Worm (Caenorhabditis elegans) whole organism, late embryonic: ENCODE results near the gene F10C2.3.
A peak's percentile ranks its signal among the peaks of the same experiment; 100 is the strongest.

Source experiments
- C08G9.2 ChIP-seq: sonication (generic microtip); optimal IDR thresholded peaks from 2 replicates; lab custom pipeline; 2016; ENCODE audit warnings: mild to moderate bottlenecking, missing genetic modification characterization, moderate library complexity, missing compliant biosample characterization
- F13H6.1 ChIP-seq: sonication (generic microtip); optimal IDR thresholded peaks from 2 replicates; lab custom pipeline; 2016; ENCODE audit warnings: missing genetic modification characterization, missing compliant biosample characterization
- K02D7.2 ChIP-seq: sonication (generic microtip); optimal IDR thresholded peaks from 2 replicates; lab custom pipeline; 2017; ENCODE audit warnings: mild to moderate bottlenecking, missing genetic modification characterization, missing compliant biosample characterization
- K09A11.1 ChIP-seq: sonication (generic microtip); optimal IDR thresholded peaks from 2 replicates; lab custom pipeline; 2017; ENCODE audit warnings: antibody characterized with exemption, mild to moderate bottlenecking, missing genetic modification characterization, missing compliant biosample characterization; ENCODE audit not compliant: insufficient read depth
- T23F11.4 ChIP-seq: fragments of 200-800 bp; sonication (Bioruptor generic); optimal IDR thresholded peaks from 2 replicates; lab custom pipeline; 2018; ENCODE audit warnings: mild to moderate bottlenecking, missing genetic modification characterization, missing compliant biosample characterization
- Y22D7AL.16 ChIP-seq: sonication (generic microtip); optimal IDR thresholded peaks from 2 replicates; lab custom pipeline; 2016; ENCODE audit warnings: missing genetic modification characterization, missing compliant biosample characterization
- ahr-1 ChIP-seq: sonication (generic microtip); optimal IDR thresholded peaks from 2 replicates; lab custom pipeline; 2016; ENCODE audit warnings: missing genetic modification characterization, missing compliant biosample characterization
- ama-1 ChIP-seq: fragments of 150-350 bp; optimal IDR thresholded peaks from 2 replicates; lab custom pipeline; 2014
- ceh-14 ChIP-seq: sonication (generic microtip); optimal IDR thresholded peaks from 2 replicates; lab custom pipeline; 2016; ENCODE audit warnings: missing genotype, missing genetic modification characterization, missing compliant biosample characterization
- ceh-18 ChIP-seq: sonication (generic microtip); optimal IDR thresholded peaks from 2 replicates; lab custom pipeline; 2016; ENCODE audit warnings: missing genetic modification characterization, missing compliant biosample characterization
- ceh-2 ChIP-seq: sonication (generic microtip); optimal IDR thresholded peaks from 2 replicates; lab custom pipeline; 2016; ENCODE audit warnings: missing genotype, missing genetic modification characterization, missing compliant biosample characterization
- ceh-30 ChIP-seq: fragments of 150-350 bp; optimal IDR thresholded peaks from 2 replicates; lab custom pipeline; 2014; ENCODE audit warnings: missing biosample characterization, missing genetic modification characterization
- ceh-31 ChIP-seq: sonication (generic microtip); optimal IDR thresholded peaks from 2 replicates; lab custom pipeline; 2016; ENCODE audit warnings: missing genetic modification characterization, missing compliant biosample characterization
- ceh-45 ChIP-seq: fragments of 200-800 bp; sonication (Bioruptor generic); IDR thresholded peaks from 2 replicates; pipeline ENCODE4 v1.3.6; 2022; ENCODE audit warnings: missing genetic modification reagents, missing genetic modification characterization, missing compliant biosample characterization
- dmd-4 ChIP-seq: sonication (generic microtip); optimal IDR thresholded peaks from 2 replicates; lab custom pipeline; 2016; ENCODE audit warnings: borderline replicate concordance, missing genetic modification characterization, missing compliant biosample characterization
- dve-1 ChIP-seq: sonication (generic microtip); optimal IDR thresholded peaks from 2 replicates; lab custom pipeline; 2017; ENCODE audit warnings: antibody characterized with exemption, mild to moderate bottlenecking, missing genetic modification characterization, missing compliant biosample characterization
- ets-4 ChIP-seq: sonication (generic microtip); optimal IDR thresholded peaks from 2 replicates; lab custom pipeline; 2016; ENCODE audit warnings: missing genetic modification characterization, missing compliant biosample characterization
- eyg-1 ChIP-seq: sonication (generic microtip); optimal IDR thresholded peaks from 2 replicates; lab custom pipeline; 2016; ENCODE audit warnings: missing genotype, missing genetic modification characterization, missing compliant biosample characterization
- fkh-6 ChIP-seq: sonication (generic microtip); optimal IDR thresholded peaks from 2 replicates; lab custom pipeline; 2016; ENCODE audit warnings: missing genetic modification characterization, missing compliant biosample characterization
- gmeb-2 ChIP-seq: sonication (generic microtip); optimal IDR thresholded peaks from 2 replicates; lab custom pipeline; 2016; ENCODE audit warnings: missing genetic modification characterization, inconsistent platforms, missing compliant biosample characterization
- hlh-13 ChIP-seq: fragments of 200-800 bp; sonication (Bioruptor generic); optimal IDR thresholded peaks from 2 replicates; lab custom pipeline; 2018; ENCODE audit warnings: mild to moderate bottlenecking, missing genetic modification characterization, missing compliant biosample characterization
- hlh-15 ChIP-seq: sonication (generic microtip); optimal IDR thresholded peaks from 2 replicates; lab custom pipeline; 2016; ENCODE audit warnings: missing genetic modification characterization, missing compliant biosample characterization
- lim-6 ChIP-seq: sonication (generic microtip); optimal IDR thresholded peaks from 2 replicates; lab custom pipeline; 2016; ENCODE audit warnings: missing genetic modification characterization, missing compliant biosample characterization
- lin-11 ChIP-seq: fragments of 200-800 bp; sonication (Bioruptor generic); optimal IDR thresholded peaks from 2 replicates; lab custom pipeline; 2018; ENCODE audit warnings: mild to moderate bottlenecking, missing genetic modification characterization, missing compliant biosample characterization
- mec-3 ChIP-seq: sonication (generic microtip); optimal IDR thresholded peaks from 2 replicates; lab custom pipeline; 2016; ENCODE audit warnings: borderline replicate concordance, missing genetic modification characterization, missing compliant biosample characterization
- nhr-11 ChIP-seq: fragments of 150-350 bp; optimal IDR thresholded peaks from 2 replicates; lab custom pipeline; 2014; ENCODE audit warnings: missing biosample characterization, missing genetic modification characterization
- nhr-232 ChIP-seq: sonication (generic microtip); optimal IDR thresholded peaks from 2 replicates; lab custom pipeline; 2016; ENCODE audit warnings: missing genetic modification characterization, missing compliant biosample characterization
- npax-4 ChIP-seq: sonication (generic microtip); optimal IDR thresholded peaks from 2 replicates; lab custom pipeline; 2016; ENCODE audit warnings: missing genetic modification characterization, missing compliant biosample characterization
- odd-2 ChIP-seq: sonication (generic microtip); optimal IDR thresholded peaks from 2 replicates; lab custom pipeline; 2017; ENCODE audit warnings: antibody characterized with exemption, mild to moderate bottlenecking, missing genetic modification characterization, missing compliant biosample characterization
- pat-9 ChIP-seq: fragments of 200-800 bp; sonication (Bioruptor generic); optimal IDR thresholded peaks from 2 replicates; lab custom pipeline; 2018; ENCODE audit warnings: mild to moderate bottlenecking, missing genetic modification characterization, moderate library complexity, missing compliant biosample characterization
- pha-4 ChIP-seq: fragments of 150-350 bp; optimal IDR thresholded peaks from 2 replicates; lab custom pipeline; 2018; ENCODE audit warnings: missing biosample characterization, missing genetic modification reagents, missing genetic modification characterization
- pqm-1 ChIP-seq: sonication (generic microtip); optimal IDR thresholded peaks from 2 replicates; lab custom pipeline; 2016; ENCODE audit warnings: missing genetic modification characterization, missing compliant biosample characterization
- ref-2 ChIP-seq: sonication (generic microtip); optimal IDR thresholded peaks from 2 replicates; lab custom pipeline; 2016; ENCODE audit warnings: missing genetic modification characterization, missing compliant biosample characterization
- sdc-2 ChIP-seq: sonication (generic microtip); optimal IDR thresholded peaks from 2 replicates; lab custom pipeline; 2016; ENCODE audit warnings: missing genotype, missing genetic modification characterization, missing compliant biosample characterization
- sox-2 ChIP-seq: fragments of 200-800 bp; sonication (Bioruptor generic); IDR thresholded peaks from 2 replicates; pipeline ENCODE4 v1.3.6; 2022; ENCODE audit warnings: missing genetic modification reagents, missing genetic modification characterization, missing compliant biosample characterization
- sox-4 ChIP-seq: sonication (generic microtip); optimal IDR thresholded peaks from 2 replicates; lab custom pipeline; 2017; ENCODE audit warnings: mild to moderate bottlenecking, missing genetic modification characterization, inconsistent platforms, missing compliant biosample characterization
- unc-3 ChIP-seq, 2 experiments: fragments of 200-800 bp in 1 of 2; sonication (Bioruptor generic) in 1 of 2; sonication (generic microtip) in 1 of 2; conservative IDR thresholded peaks in 1 of 2; optimal IDR thresholded peaks in 1 of 2; 2 replicates each; pipeline versions ENCODE4 v1.3.6 to Lab custom; 2016 to 2022; ENCODE audit warnings: missing compliant biosample characterization in 2 of 2, missing genetic modification characterization in 2 of 2, missing genetic modification reagents in 1 of 2
- unc-42 ChIP-seq: sonication (generic microtip); optimal IDR thresholded peaks from 2 replicates; lab custom pipeline; 2016; ENCODE audit warnings: missing genotype, missing genetic modification characterization, missing compliant biosample characterization
- unc-86 ChIP-seq: sonication (generic microtip); optimal IDR thresholded peaks from 2 replicates; lab custom pipeline; 2016; ENCODE audit warnings: missing genetic modification characterization, missing compliant biosample characterization
- zip-5 ChIP-seq: sonication (generic microtip); optimal IDR thresholded peaks from 2 replicates; lab custom pipeline; 2016; ENCODE audit warnings: missing genetic modification characterization, missing compliant biosample characterization

F10C2.3 gene

DNA sequence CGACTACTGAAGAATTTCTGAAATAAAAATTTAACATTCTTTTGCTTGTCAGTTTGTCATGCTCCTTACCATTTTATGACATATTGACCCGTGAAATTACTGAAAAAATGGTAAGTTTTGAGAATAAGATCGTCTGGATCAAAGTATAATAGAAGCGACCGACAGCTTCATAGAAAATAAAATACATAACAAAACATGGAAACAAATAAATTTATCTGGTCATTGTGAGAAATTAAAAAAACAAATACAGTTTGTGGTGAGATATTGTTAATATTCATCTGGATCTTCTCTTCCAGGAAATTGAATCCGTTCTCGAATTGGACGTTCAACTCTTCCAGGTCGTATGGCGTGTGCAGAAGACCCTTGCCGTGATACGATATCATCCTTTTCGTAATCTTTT lies 11.9 kb downstream of the F10C2.3 start, which contains the start of gene pkc-1:
Gene pkc-1, minus strand, starts transcription at position 101 of the 400 bp plus-strand sequence.
- no peak for TF ChIP-seq pha-4 (tag; lab: Kevin White, UChicago)
- no peak for TF ChIP-seq ceh-2
- no peak for TF ChIP-seq sdc-2
- TF ChIP-seq eyg-1 (tag; lab: Kevin White, UChicago), result no peak
- no peak for TF ChIP-seq nhr-232
- TF ChIP-seq C08G9.2 (tag; lab: Kevin White, UChicago), result no peak
- no peak for TF ChIP-seq hlh-15 (tag; lab: Kevin White, UChicago)
- TF ChIP-seq lim-6 (tag; lab: Kevin White, UChicago), result no peak
- no peak for TF ChIP-seq ama-1 (lab: Kevin White, UChicago)
- TF ChIP-seq npax-4 (tag; lab: Kevin White, UChicago), result no peak
- TF ChIP-seq unc-42 (tag; lab: Kevin White, UChicago), result no peak
- no peak for TF ChIP-seq ceh-14 (tag; lab: Kevin White, UChicago)
- TF ChIP-seq nhr-11, result no peak
- TF ChIP-seq pat-9, result no peak
- no peak for TF ChIP-seq F13H6.1 (tag; lab: Kevin White, UChicago)
- no peak for TF ChIP-seq K09A11.1 (tag; lab: Kevin White, UChicago)
- no peak for TF ChIP-seq ets-4 (tag; lab: Kevin White, UChicago)
- no peak for TF ChIP-seq fkh-6 (tag; lab: Kevin White, UChicago)
- TF ChIP-seq ceh-31 (tag; lab: Kevin White, UChicago), result no peak

- TF ChIP-seq T23F11.4 (GFP tag; lab: Kevin White, UChicago), result no peak
- no peak for TF ChIP-seq K02D7.2 (tag; lab: Kevin White, UChicago)
- TF ChIP-seq lin-11, result no peak
- TF ChIP-seq mec-3 (tag; lab: Kevin White, UChicago), result no peak
- TF ChIP-seq zip-5 (tag; lab: Kevin White, UChicago), result no peak
- TF ChIP-seq ahr-1, result no peak
- peak; percentile 62 for TF ChIP-seq unc-42 (tag; lab: Kevin White, UChicago)
Measured at ce11 chrV:12033841-12034240, 13.7 kb downstream of the F10C2.3 start.

DNA sequence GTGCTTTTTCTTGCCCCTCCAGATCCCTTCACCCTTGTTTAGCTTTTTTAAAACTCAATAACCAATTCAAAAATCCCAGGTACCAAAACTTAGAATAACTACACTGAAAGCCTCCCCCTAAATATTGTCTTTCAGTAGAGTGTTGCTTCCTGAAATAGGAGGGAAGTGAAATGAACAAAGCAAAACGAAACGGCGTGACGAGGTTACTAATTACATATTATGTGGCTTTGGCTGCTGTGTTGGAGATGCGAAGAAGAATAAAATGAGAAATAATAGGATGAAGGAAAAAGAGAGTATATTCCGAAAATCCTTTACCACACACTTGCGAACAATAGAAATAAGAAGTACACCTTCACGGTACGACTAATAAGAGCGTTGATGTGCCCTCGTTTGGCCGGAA lies 16.0 kb downstream of the F10C2.3 start:
- TF ChIP-seq ceh-31 (tag; lab: Kevin White, UChicago) (peak; percentile 20), sox-4 (tag; lab: Kevin White, UChicago) (no peak), hlh-13 (GFP tag; lab: Kevin White, UChicago) (no peak), ref-2 (no peak), F13H6.1 (tag; lab: Kevin White, UChicago) (no peak), ceh-18 (tag; lab: Kevin White, UChicago) (no peak), unc-42 (tag; lab: Kevin White, UChicago) (peak; percentile 23), lim-6 (tag; lab: Kevin White, UChicago) (no peak), unc-3 (GFP tag; conservative IDR thresholded peaks at IDR 0.05; lab: Robert Waterston, UW) (no peak), unc-3 (tag; optimal IDR thresholded peaks at IDR 0.05; lab: Kevin White, UChicago) (no peak), dve-1 (tag; lab: Kevin White, UChicago) (no peak), ceh-45 (GFP tag; lab: Robert Waterston, UW) (no peak), ceh-30 (tag; lab: Kevin White, UChicago) (no peak), npax-4 (tag; lab: Kevin White, UChicago) (no peak), sox-2 (GFP tag; lab: Robert Waterston, UW) (peak; percentile 18; the same call in 1 of the 2 replicates), odd-2 (no peak), gmeb-2 (tag; lab: Kevin White, UChicago) (no peak), zip-5 (tag; lab: Kevin White, UChicago) (no peak), Y22D7AL.16 (tag; lab: Kevin White, UChicago) (no peak)

DNA sequence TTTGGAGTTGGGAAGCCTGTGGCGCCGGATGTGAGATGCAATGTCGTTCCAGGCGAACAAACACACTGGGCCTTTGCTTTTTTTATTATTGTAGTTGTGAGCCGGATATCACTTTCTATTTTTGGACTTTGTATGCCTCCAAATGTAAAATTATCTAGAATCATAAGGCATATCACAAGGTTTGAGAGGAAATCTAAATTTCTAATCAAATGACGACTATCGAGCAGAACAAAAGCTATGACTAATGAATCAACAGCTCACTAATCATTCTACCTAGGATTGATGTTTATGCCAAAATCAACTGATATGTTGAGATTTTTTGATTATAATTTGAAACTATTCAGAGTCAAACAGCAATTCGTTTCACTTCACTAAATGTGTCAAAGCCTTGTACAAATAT lies 17.8 kb downstream of the F10C2.3 start:
- TF ChIP-seq unc-86 (tag; lab: Kevin White, UChicago), result no peak
- no peak for TF ChIP-seq ceh-31 (tag; lab: Kevin White, UChicago)
- no peak for TF ChIP-seq odd-2
- TF ChIP-seq dmd-4, result no peak
- TF ChIP-seq ref-2, result no peak
- TF ChIP-seq sox-4 (tag; lab: Kevin White, UChicago), result no peak
- no peak for TF ChIP-seq lim-6 (tag; lab: Kevin White, UChicago)
- no peak for TF ChIP-seq pqm-1 (tag; lab: Kevin White, UChicago)
- no peak for TF ChIP-seq F13H6.1 (tag; lab: Kevin White, UChicago)
